Worm (Caenorhabditis elegans) whole organism, L4 larva: ENCODE data around the gene ram-5.

ENCODE experiments used
- D1046.2 ChIP-seq: fragments of 200-800 bp; sonication (Bioruptor generic); IDR thresholded peaks from 2 replicates; pipeline ENCODE4 v1.3.6; 2022; ENCODE audit warnings: missing genetic modification characterization, missing compliant biosample characterization
- F26F4.8 ChIP-seq: fragments of 200-800 bp; sonication (Bioruptor generic); conservative IDR thresholded peaks from 2 replicates; pipeline ENCODE4 v1.3.6; 2022; ENCODE audit warnings: missing genetic modification characterization, missing compliant biosample characterization
- F44E2.7 ChIP-seq: fragments of 200-800 bp; sonication (Bioruptor generic); IDR thresholded peaks from 2 replicates; pipeline ENCODE4 v2.1.2; 2022; ENCODE audit warnings: missing genetic modification characterization, missing compliant biosample characterization
- R02D3.7 ChIP-seq: fragments of 150-350 bp; sonication (generic microtip); optimal IDR thresholded peaks from 3 replicates; lab custom pipeline; 2014; ENCODE audit warnings: missing biosample characterization, missing genetic modification characterization
- T20F7.1 ChIP-seq: fragments of 200-800 bp; sonication (Bioruptor generic); optimal IDR thresholded peaks from 2 replicates; lab custom pipeline; 2018; ENCODE audit warnings: mild to moderate bottlenecking, missing genetic modification characterization, missing compliant biosample characterization
- T26A8.4 ChIP-seq: fragments of 200-800 bp; sonication (Bioruptor generic); IDR thresholded peaks from 2 replicates; pipeline ENCODE4 v1.3.6; 2022; ENCODE audit warnings: missing genetic modification characterization, missing compliant biosample characterization
- Y48G9A.11 ChIP-seq: fragments of 200-800 bp; sonication (Bioruptor generic); IDR thresholded peaks from 2 replicates; pipeline ENCODE4 v1.3.6; 2022; ENCODE audit warnings: missing genetic modification reagents, missing genetic modification characterization, missing compliant biosample characterization
- Y5F2A.4 ChIP-seq: fragments of 200-800 bp; sonication (Bioruptor generic); optimal IDR thresholded peaks from 2 replicates; lab custom pipeline; 2018; ENCODE audit warnings: mild to moderate bottlenecking, missing genetic modification characterization, missing compliant biosample characterization
- attf-4 ChIP-seq: sonication (generic microtip); optimal IDR thresholded peaks from 3 replicates; lab custom pipeline; 2017; ENCODE audit warnings: missing biosample characterization, missing genetic modification characterization
- ceh-20 ChIP-seq: fragments of 200-800 bp; sonication (Bioruptor generic); IDR thresholded peaks from 2 replicates; pipeline ENCODE4 v1.3.6; 2022; ENCODE audit warnings: missing genetic modification reagents, missing genetic modification characterization, missing compliant biosample characterization
- ces-1 ChIP-seq: fragments of 150-350 bp; sonication (generic microtip); optimal IDR thresholded peaks from 4 replicates; lab custom pipeline; 2014; ENCODE audit warnings: missing biosample characterization, missing genetic modification reagents, missing genetic modification characterization
- ctbp-1 ChIP-seq: fragments of 200-800 bp; sonication (Bioruptor generic); IDR thresholded peaks from 2 replicates; pipeline ENCODE4 v1.3.6; 2022; ENCODE audit warnings: missing genetic modification reagents, missing genetic modification characterization, missing compliant biosample characterization
- daf-8 ChIP-seq: fragments of 200-800 bp; sonication (Bioruptor generic); IDR thresholded peaks from 2 replicates; pipeline ENCODE4 v1.3.6; 2022; ENCODE audit warnings: missing genetic modification characterization, missing compliant biosample characterization
- dmd-9 ChIP-seq: fragments of 200-800 bp; sonication (Bioruptor generic); IDR thresholded peaks from 2 replicates; pipeline ENCODE4 v1.3.6; 2022; ENCODE audit warnings: missing genetic modification reagents, missing genetic modification characterization, missing compliant biosample characterization
- dpl-1 ChIP-seq: fragments of 150-350 bp; optimal IDR thresholded peaks from 2 replicates; lab custom pipeline; 2014; ENCODE audit warnings: missing biosample characterization, missing genetic modification reagents, missing genetic modification characterization
- duxl-1 ChIP-seq: sonication (generic microtip); optimal IDR thresholded peaks from 2 replicates; lab custom pipeline; 2016; ENCODE audit warnings: mild to moderate bottlenecking, missing genetic modification characterization, moderate library complexity, missing compliant biosample characterization; ENCODE audit not compliant: poor library complexity
- dve-1 ChIP-seq: sonication (generic microtip); optimal IDR thresholded peaks from 2 replicates; lab custom pipeline; 2017; ENCODE audit warnings: antibody characterized with exemption, mild to moderate bottlenecking, missing genetic modification characterization, missing compliant biosample characterization; ENCODE audit not compliant: insufficient read depth
- fkh-10 ChIP-seq: fragments of 150-350 bp; optimal IDR thresholded peaks from 2 replicates; lab custom pipeline; 2014; ENCODE audit warnings: missing biosample characterization, missing genetic modification reagents, missing genetic modification characterization
- fos-1 ChIP-seq: fragments of 150-350 bp; optimal IDR thresholded peaks from 2 replicates; lab custom pipeline; 2014; ENCODE audit warnings: missing biosample characterization, missing genetic modification characterization
- hif-1 ChIP-seq, 2 experiments: sonication (generic microtip); optimal IDR thresholded peaks; 2 replicates each; lab custom pipeline; 2016 to 2017; ENCODE audit warnings: missing compliant biosample characterization in 2 of 2, missing genetic modification characterization in 2 of 2, missing genetic modification reagents in 2 of 2, missing genotype in 2 of 2, mild to moderate bottlenecking in 1 of 2
- hlh-11 ChIP-seq: fragments of 200-800 bp; sonication (Bioruptor generic); optimal IDR thresholded peaks from 2 replicates; lab custom pipeline; 2018; ENCODE audit warnings: mild to moderate bottlenecking, missing genetic modification characterization, missing compliant biosample characterization
- hmg-1.1 ChIP-seq: fragments of 200-800 bp; sonication (Bioruptor generic); IDR thresholded peaks from 2 replicates; pipeline ENCODE4 v1.3.6; 2022; ENCODE audit warnings: missing genetic modification reagents, missing genetic modification characterization, missing compliant biosample characterization
- lin-1 ChIP-seq: fragments of 200-800 bp; sonication (Bioruptor generic); IDR thresholded peaks from 2 replicates; pipeline ENCODE4 v1.3.6; 2022; ENCODE audit warnings: missing genetic modification reagents, missing genetic modification characterization, missing compliant biosample characterization
- lin-15B ChIP-seq: fragments of 150-350 bp; sonication (generic microtip); optimal IDR thresholded peaks from 3 replicates; lab custom pipeline; 2014; ENCODE audit warnings: missing biosample characterization, missing genetic modification characterization
- lsy-2 ChIP-seq, 2 experiments: fragments of 150-350 bp in 1 of 2; sonication (generic microtip) in 1 of 2; optimal IDR thresholded peaks; 2 replicates each; lab custom pipeline; 2014 to 2017; ENCODE audit warnings: missing biosample characterization in 2 of 2, missing genetic modification characterization in 2 of 2
- madf-9 ChIP-seq: fragments of 200-800 bp; sonication (Bioruptor generic); conservative IDR thresholded peaks from 2 replicates; pipeline ENCODE4 v1.3.6; 2022; ENCODE audit warnings: missing genetic modification reagents, missing genetic modification characterization, missing compliant biosample characterization
- mdl-1 ChIP-seq, 2 experiments: fragments of 150-350 bp in 1 of 2; sonication (generic microtip) in 1 of 2; optimal IDR thresholded peaks; 2 replicates each; lab custom pipeline; 2014 to 2017; ENCODE audit warnings: missing biosample characterization in 2 of 2, missing genetic modification characterization in 2 of 2
- mxl-2 ChIP-seq: fragments of 200-800 bp; sonication (Bioruptor generic); conservative IDR thresholded peaks from 2 replicates; pipeline ENCODE4 v1.3.6; 2022; ENCODE audit warnings: missing genetic modification reagents, missing genetic modification characterization, missing compliant biosample characterization
- nhr-111 ChIP-seq: fragments of 200-800 bp; sonication (Bioruptor generic); optimal IDR thresholded peaks from 2 replicates; lab custom pipeline; 2018; ENCODE audit warnings: mild to moderate bottlenecking, missing genetic modification characterization, missing compliant biosample characterization
- nhr-48 ChIP-seq: sonication (generic microtip); optimal IDR thresholded peaks from 2 replicates; lab custom pipeline; 2016; ENCODE audit warnings: mild to moderate bottlenecking, missing genetic modification characterization, missing compliant biosample characterization
- pqm-1 ChIP-seq: sonication (generic microtip); optimal IDR thresholded peaks from 2 replicates; lab custom pipeline; 2017; ENCODE audit warnings: missing biosample characterization, missing genetic modification characterization
- rbr-2 ChIP-seq: sonication (generic microtip); optimal IDR thresholded peaks from 2 replicates; lab custom pipeline; 2016; ENCODE audit warnings: missing genotype, missing genetic modification characterization, missing compliant biosample characterization
- skn-1 ChIP-seq: fragments of 150-350 bp; optimal IDR thresholded peaks from 2 replicates; lab custom pipeline; 2014; ENCODE audit warnings: missing biosample characterization, missing genetic modification characterization
- snpc-1.2 ChIP-seq: fragments of 200-800 bp; sonication (Bioruptor generic); IDR thresholded peaks from 2 replicates; pipeline ENCODE4 v1.3.6; 2022; ENCODE audit warnings: missing genetic modification reagents, missing genetic modification characterization, missing compliant biosample characterization
- unc-62 ChIP-seq, 3 experiments: fragments of 150-350 bp in 1 of 3; sonication (generic microtip); optimal IDR thresholded peaks in 2 of 3; peaks in 1 of 3; 1 replicate in 1 of 3; 2 replicates in 2 of 3; lab custom pipeline; 2014 to 2017; ENCODE audit warnings: missing biosample characterization in 3 of 3, missing genetic modification characterization in 3 of 3, missing genetic modification reagents in 3 of 3, missing genotype in 1 of 3
- vab-7 ChIP-seq: fragments of 200-800 bp; sonication (Bioruptor generic); IDR thresholded peaks from 2 replicates; pipeline ENCODE4 v1.3.6; 2022; ENCODE audit warnings: missing genetic modification reagents, missing genetic modification characterization, missing compliant biosample characterization
- zfp-2 ChIP-seq: sonication (generic microtip); optimal IDR thresholded peaks from 2 replicates; lab custom pipeline; 2016; ENCODE audit warnings: mild to moderate bottlenecking, missing genetic modification characterization, missing compliant biosample characterization
- zfp-3 ChIP-seq: fragments of 200-800 bp; sonication (Bioruptor generic); conservative IDR thresholded peaks from 2 replicates; pipeline ENCODE4 v1.3.6; 2022; ENCODE audit warnings: missing genetic modification reagents, missing genetic modification characterization, missing compliant biosample characterization
- zip-2 ChIP-seq: fragments of 150-350 bp; optimal IDR thresholded peaks from 2 replicates; lab custom pipeline; 2014; ENCODE audit warnings: missing biosample characterization, missing genetic modification characterization
- ztf-7 ChIP-seq: fragments of 150-350 bp; optimal IDR thresholded peaks from 2 replicates; lab custom pipeline; 2014; ENCODE audit warnings: missing biosample characterization, missing genetic modification characterization

ram-5 gene

ce11 chrX:14589051-14589736 is 39.2 kb downstream of the ram-5 start, which contains the start of the genes C44H4.4 and tap-1 (continued):
- TF ChIP-seq nhr-48 (tag; lab: Kevin White, UChicago), result no peak
- TF ChIP-seq zfp-3 (GFP tag; lab: Robert Waterston, UW), result no peak
- no peak for TF ChIP-seq snpc-1.2
- no peak for TF ChIP-seq dpl-1
- peak; percentile 7; the same call in 1 of the 2 replicates for TF ChIP-seq hmg-1.1 (GFP tag; lab: Robert Waterston, UW)
- TF ChIP-seq zip-2 (tag; lab: Kevin White, UChicago), result no peak
- TF ChIP-seq hlh-11 (tag; lab: Kevin White, UChicago), result peak; percentile 46
- TF ChIP-seq lin-1, result no peak
- peak; percentile 0 for TF ChIP-seq pqm-1 (tag; lab: Kevin White, UChicago)
- TF ChIP-seq T26A8.4 (GFP tag; lab: Robert Waterston, UW), result no peak
- no peak for TF ChIP-seq Y5F2A.4 (GFP tag; lab: Kevin White, UChicago)
- TF ChIP-seq F44E2.7, result no peak
- no peak for TF ChIP-seq hif-1 (tag; optimal IDR thresholded peaks at IDR 0.05; lab: Kevin White, UChicago)
- no peak for TF ChIP-seq F26F4.8 (GFP tag; lab: Robert Waterston, UW)
- no peak for TF ChIP-seq Y48G9A.11

DNA sequence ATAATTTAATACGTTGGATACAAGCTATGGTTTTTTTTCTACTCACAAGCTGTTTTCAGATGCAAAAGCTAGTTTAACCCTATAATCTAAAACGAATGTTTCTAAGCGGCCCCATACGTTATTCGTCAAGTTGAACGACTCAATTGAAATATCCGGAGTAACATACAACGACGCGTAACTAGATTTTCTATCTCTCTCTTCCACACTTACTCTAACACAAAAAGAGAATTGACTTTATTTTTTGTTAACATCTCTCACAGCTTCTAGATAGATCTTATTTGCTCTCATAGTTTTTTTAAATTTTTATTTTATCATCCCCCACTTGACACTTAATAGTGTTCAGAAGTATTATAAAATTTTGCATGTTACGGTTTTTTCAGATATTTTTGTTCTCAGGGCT is 43.3 kb downstream of the ram-5 start:
- no peak for TF ChIP-seq lin-15B
- no peak for TF ChIP-seq rbr-2 (tag; lab: Kevin White, UChicago)
- TF ChIP-seq fkh-10, result peak; percentile 96
- no peak for TF ChIP-seq attf-4 (tag; lab: Kevin White, UChicago)
- TF ChIP-seq dmd-9 (GFP tag; lab: Robert Waterston, UW), result no peak
- TF ChIP-seq dpl-1, result no peak
- no peak for TF ChIP-seq skn-1 (tag; lab: Kevin White, UChicago)
- TF ChIP-seq unc-62 (GFP tag; optimal IDR thresholded peaks at IDR 0.05 in 1 of 2; lab: Kevin White, UChicago), result no peak
- no peak for TF ChIP-seq unc-62 (tag; optimal IDR thresholded peaks at IDR 0.05; lab: Kevin White, UChicago)
- TF ChIP-seq ces-1 (GFP tag; lab: Kevin White, UChicago), result peak; percentile 94
- no peak for TF ChIP-seq nhr-111 (GFP tag; lab: Kevin White, UChicago)
- TF ChIP-seq T20F7.1, result no peak
- TF ChIP-seq ceh-20 (GFP tag; lab: Robert Waterston, UW), result no peak
- TF ChIP-seq lsy-2 (tag; optimal IDR thresholded peaks at IDR 0.05; lab: Kevin White, UChicago), result peak in 1 of 2 experiments; percentile 3
- no peak for TF ChIP-seq nhr-48 (tag; lab: Kevin White, UChicago)
- no peak for TF ChIP-seq duxl-1
- TF ChIP-seq ctbp-1, result 0 out of 2 replicates have a peak, but pooled peaks have one; percentile 16

DNA sequence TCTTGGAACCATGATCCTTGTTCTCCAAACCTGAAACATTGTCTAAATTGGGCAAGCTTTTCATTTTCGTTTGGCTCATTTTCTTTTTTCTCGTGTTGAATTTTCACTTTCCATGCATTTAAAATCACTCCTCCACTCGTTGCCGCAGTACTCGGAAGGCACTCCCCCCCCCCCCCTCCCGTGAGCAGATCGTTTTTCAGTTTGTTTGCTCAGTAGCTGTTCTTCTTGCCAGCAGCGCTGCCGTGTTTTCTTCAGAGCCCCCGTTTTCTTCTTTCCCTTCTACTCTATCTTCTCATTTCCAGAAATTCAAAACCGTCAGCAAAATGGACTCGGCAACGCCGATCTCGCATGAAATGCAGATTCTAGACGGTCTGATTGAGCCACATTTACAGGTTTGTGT is 44.9 kb downstream of the ram-5 start, which contains the start of gene C44H4.8:
C44H4.8 (plus strand) TSS at position 301 of the 400 bp plus-strand sequence.
- TF ChIP-seq mxl-2 (GFP tag; lab: Robert Waterston, UW), result no peak
- no peak for TF ChIP-seq daf-8 (GFP tag; lab: Robert Waterston, UW)
- no peak for TF ChIP-seq D1046.2
- no peak for TF ChIP-seq madf-9
- no peak for TF ChIP-seq fos-1 (tag; lab: Kevin White, UChicago)
- no peak for TF ChIP-seq zfp-2 (tag; lab: Kevin White, UChicago)
- TF ChIP-seq R02D3.7 (tag; lab: Kevin White, UChicago), result no peak
- no peak for TF ChIP-seq hmg-1.1 (GFP tag; lab: Robert Waterston, UW)
- no peak for TF ChIP-seq mdl-1 (tag; optimal IDR thresholded peaks at IDR 0.05; lab: Kevin White, UChicago)
- no peak for TF ChIP-seq dve-1 (tag; lab: Kevin White, UChicago)
- no peak for TF ChIP-seq vab-7
- no peak for TF ChIP-seq lin-1
- TF ChIP-seq fkh-10, result no peak
- no peak for TF ChIP-seq ztf-7 (tag; lab: Kevin White, UChicago)
